Worm (Caenorhabditis elegans) whole organism, L3 larva: ENCODE data around the gene clc-1.

Source experiments
- ceh-28 ChIP-seq: fragments of 150-350 bp; optimal IDR thresholded peaks from 2 replicates; lab custom pipeline; 2014; ENCODE audit warnings: missing biosample characterization, missing genetic modification reagents, missing genetic modification characterization
- elt-2 ChIP-seq: sonication (generic microtip); optimal IDR thresholded peaks from 2 replicates; lab custom pipeline; 2016; ENCODE audit warnings: missing genetic modification reagents, mild to moderate bottlenecking, missing genetic modification characterization, missing compliant biosample characterization
- fos-1 ChIP-seq: fragments of 150-350 bp; optimal IDR thresholded peaks from 2 replicates; lab custom pipeline; 2014; ENCODE audit warnings: missing biosample characterization, missing genetic modification characterization
- nhr-23 ChIP-seq: fragments of 150-350 bp; optimal IDR thresholded peaks from 2 replicates; lab custom pipeline; 2014; ENCODE audit warnings: missing biosample characterization, missing genetic modification reagents, missing genetic modification characterization
- nhr-67 ChIP-seq: fragments of 150-350 bp; optimal IDR thresholded peaks from 2 replicates; lab custom pipeline; 2014; ENCODE audit warnings: missing biosample characterization, missing genetic modification characterization
- pha-4 ChIP-seq: fragments of 150-350 bp; optimal IDR thresholded peaks from 2 replicates; lab custom pipeline; 2014; ENCODE audit warnings: missing biosample characterization, missing genetic modification reagents, missing genetic modification characterization
- pqm-1 ChIP-seq: fragments of 150-350 bp; optimal IDR thresholded peaks from 2 replicates; lab custom pipeline; 2017; ENCODE audit warnings: missing biosample characterization, missing genetic modification characterization, inconsistent platforms
- snpc-4 ChIP-seq: fragments of 150-350 bp; optimal IDR thresholded peaks from 2 replicates; lab custom pipeline; 2014; ENCODE audit warnings: missing biosample characterization, missing genetic modification characterization
- unc-39 ChIP-seq: sonication (generic microtip); optimal IDR thresholded peaks from 4 replicates; lab custom pipeline; 2017; ENCODE audit warnings: missing biosample characterization, missing genetic modification characterization
- zag-1 ChIP-seq: fragments of 150-350 bp; optimal IDR thresholded peaks from 2 replicates; lab custom pipeline; 2014; ENCODE audit warnings: missing biosample characterization, missing genetic modification characterization
- ztf-4 ChIP-seq: fragments of 150-350 bp; optimal IDR thresholded peaks from 2 replicates; lab custom pipeline; 2014; ENCODE audit warnings: missing biosample characterization, missing genetic modification characterization

DNA sequence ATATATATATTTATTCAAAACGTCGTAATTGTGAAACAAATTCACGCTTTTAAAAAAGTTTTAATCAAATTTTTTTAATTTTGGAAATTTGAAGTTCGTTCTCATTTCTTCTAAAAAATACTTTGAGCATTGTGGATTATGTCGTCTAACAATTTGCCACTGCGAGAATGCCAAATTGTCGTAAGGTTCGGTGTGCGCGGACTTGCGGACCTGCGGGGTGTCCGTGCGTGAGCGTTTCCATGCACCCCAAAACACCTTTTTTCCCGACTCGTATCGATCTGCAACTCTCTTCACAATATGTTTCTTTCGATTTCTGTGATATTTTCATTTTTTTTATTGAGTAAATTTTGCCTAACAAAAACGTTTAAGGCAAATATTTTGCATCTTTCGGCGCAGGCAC is 25.5 kb downstream of the clc-1 start:
- TF ChIP-seq pha-4 (tag; lab: Kevin White, UChicago) (no peak), ztf-4 (tag; lab: Kevin White, UChicago) (no peak), elt-2 (no peak), nhr-23 (tag; lab: Kevin White, UChicago) (no peak), zag-1 (tag; lab: Kevin White, UChicago) (no peak), pqm-1 (tag; lab: Kevin White, UChicago) (no peak), fos-1 (tag; lab: Kevin White, UChicago) (no peak), nhr-67 (no peak), unc-39 (no peak), ceh-28 (tag; lab: Kevin White, UChicago) (no peak), snpc-4 (tag; lab: Kevin White, UChicago) (no peak)
